Worm (Caenorhabditis elegans): ENCODE data around the gene nhr-112.

Gene nhr-112

DNA sequence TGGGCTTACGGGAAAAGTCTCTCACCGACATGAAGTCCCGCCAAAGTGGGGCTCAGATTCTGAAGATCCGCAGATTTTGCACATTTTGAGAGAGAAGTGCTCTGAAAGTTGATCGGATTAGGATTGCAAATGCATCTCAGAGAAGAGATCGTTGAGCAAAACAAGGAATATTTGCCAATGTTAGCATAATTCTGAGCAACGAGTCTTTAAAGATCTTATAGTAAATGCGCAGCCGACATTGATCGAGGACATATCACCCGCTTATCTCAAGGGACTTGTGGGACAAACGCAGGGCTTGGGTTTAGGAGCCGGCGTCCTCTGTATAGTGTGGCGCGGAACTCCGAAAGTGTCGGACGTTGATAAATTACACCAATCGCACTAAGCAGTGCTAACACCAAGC is at the start of gene nhr-112:
Gene nhr-112 (minus strand): TSS at position 101 of the 400 bp plus-strand sequence.
- TF ChIP-seq tbx-11 (GFP tag; IDR thresholded peaks at IDR 0.05) (no peak), ets-7 (tag; optimal IDR thresholded peaks at IDR 0.05) (no peak), hnd-1 (tag; optimal IDR thresholded peaks at IDR 0.05) (no peak), sea-1 (GFP tag; conservative IDR thresholded peaks at IDR 0.05) (no peak), tra-4 (tag; optimal IDR thresholded peaks at IDR 0.05) (no peak), flt-1 (GFP tag; IDR thresholded peaks at IDR 0.05) (no peak), ceh-36 (tag; optimal IDR thresholded peaks at IDR 0.05) (no peak), F13C5.2 (tag; optimal IDR thresholded peaks at IDR 0.05) (no peak), hmbx-1 (tag; optimal IDR thresholded peaks at IDR 0.05) (no peak), hmg-4 (GFP tag; optimal IDR thresholded peaks at IDR 0.05) (no peak), ama-1 (optimal IDR thresholded peaks at IDR 0.05) (no peak)

DNA sequence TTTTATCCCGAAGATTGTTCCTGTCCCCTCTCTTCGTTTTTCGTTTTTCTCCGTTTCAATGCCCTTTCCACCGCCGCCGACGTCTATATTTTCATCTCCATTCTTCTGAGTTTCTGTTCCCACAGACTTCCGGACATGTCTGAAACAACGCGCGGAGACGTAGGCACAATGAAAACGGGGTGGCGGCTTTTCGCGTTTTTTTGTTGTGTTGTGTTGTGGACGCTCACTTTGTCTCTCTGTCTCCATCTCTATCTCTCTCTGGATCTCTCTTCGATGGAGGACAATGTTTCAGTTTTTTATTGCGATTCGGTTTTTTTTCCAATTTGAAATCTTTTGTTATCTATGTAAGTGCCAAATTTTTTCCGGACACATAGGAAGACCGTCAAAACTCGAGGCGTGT is 36.3 kb upstream of the nhr-112 start:
- TF ChIP-seq scrt-1 (GFP tag; IDR thresholded peaks at IDR 0.05) (no peak), ceh-36 (tag; optimal IDR thresholded peaks at IDR 0.05) (no peak), tbx-37 (GFP tag; conservative IDR thresholded peaks at IDR 0.05) (no peak), pes-1 (GFP tag; IDR thresholded peaks at IDR 0.05) (no peak), tbx-11 (GFP tag; IDR thresholded peaks at IDR 0.05) (no peak)

DNA sequence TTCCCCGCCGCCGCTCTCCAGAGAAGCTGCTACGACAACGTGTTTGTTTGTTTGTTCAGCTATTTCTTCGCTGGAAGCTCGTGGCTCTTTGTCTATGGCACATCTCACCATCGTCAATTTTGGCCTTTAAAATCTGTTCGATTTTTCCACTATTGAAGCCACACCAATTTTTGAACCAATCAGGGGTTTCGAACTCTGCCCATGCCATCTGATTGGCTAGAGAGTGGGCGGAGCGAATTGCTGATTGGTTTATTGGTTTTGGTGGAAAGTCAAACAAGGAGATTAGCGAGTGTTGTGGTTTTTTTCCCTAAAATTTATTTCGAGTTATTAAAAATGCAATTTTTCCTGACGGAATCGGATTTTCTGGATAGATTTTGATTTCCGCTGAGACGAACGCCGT is 32.5 kb upstream of the nhr-112 start:
- no peak for TF ChIP-seq tbx-37 (GFP tag; conservative IDR thresholded peaks at IDR 0.05)
- no peak for TF ChIP-seq F13C5.2 (tag; optimal IDR thresholded peaks at IDR 0.05)
- no peak for TF ChIP-seq flt-1 (GFP tag; IDR thresholded peaks at IDR 0.05)
- TF ChIP-seq ama-1 (optimal IDR thresholded peaks at IDR 0.05): no peak
- TF ChIP-seq hnd-1 (tag; optimal IDR thresholded peaks at IDR 0.05): no peak
- TF ChIP-seq ceh-36 (tag; optimal IDR thresholded peaks at IDR 0.05): no peak
- no peak for TF ChIP-seq B0310.2 (tag; optimal IDR thresholded peaks at IDR 0.05)
- no peak for TF ChIP-seq sea-1 (GFP tag; conservative IDR thresholded peaks at IDR 0.05)
- TF ChIP-seq hmg-4 (GFP tag; optimal IDR thresholded peaks at IDR 0.05): no peak
- no peak for TF ChIP-seq scrt-1 (GFP tag; IDR thresholded peaks at IDR 0.05)
- no peak for TF ChIP-seq pes-1 (GFP tag; IDR thresholded peaks at IDR 0.05)
- no peak for TF ChIP-seq tbx-11 (GFP tag; IDR thresholded peaks at IDR 0.05)
- TF ChIP-seq ceh-13 (GFP tag; optimal IDR thresholded peaks at IDR 0.05): no peak

DNA sequence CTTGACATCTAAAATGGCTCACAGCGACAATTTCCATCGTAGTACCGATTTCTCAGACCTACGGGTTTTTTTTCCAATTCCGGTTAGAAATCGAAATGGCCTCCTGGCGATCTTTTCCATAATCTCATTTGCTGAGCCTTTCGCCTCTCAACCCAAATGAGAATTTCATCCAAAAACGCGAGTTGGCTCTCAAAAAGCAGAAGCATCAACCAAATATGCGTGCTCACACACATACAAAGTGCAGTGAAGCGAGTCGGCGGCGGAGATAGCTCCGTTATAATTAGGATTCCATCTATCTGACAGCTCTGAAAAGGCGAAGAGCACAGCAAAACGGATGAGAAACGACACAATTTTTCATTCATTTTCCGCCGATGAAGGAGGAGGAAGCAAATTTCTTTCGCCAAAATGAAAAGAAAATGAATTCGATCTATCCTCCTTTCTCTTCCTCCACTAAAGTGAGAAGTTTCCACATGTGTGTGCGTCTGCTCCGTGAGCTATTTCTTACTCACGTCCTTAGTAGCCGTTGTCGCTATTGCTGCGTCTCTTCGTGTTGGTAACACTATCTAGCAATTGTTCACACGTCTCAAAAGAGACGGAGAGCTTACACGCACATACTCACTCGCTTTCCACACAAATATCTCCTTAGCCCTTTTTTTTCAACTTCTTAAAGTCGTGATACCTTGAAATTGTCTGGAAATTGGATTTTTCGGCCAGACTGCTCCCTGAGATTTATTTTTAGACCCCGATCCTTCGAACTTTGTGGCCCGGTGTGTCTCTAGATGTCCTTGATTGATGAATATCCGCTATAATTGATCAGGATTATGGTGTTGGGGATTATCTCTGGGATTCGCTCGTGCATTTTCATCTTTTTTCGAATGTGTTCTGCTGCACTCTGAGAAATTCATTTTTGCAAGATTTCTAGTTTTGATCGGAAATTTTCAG is 28.7 kb upstream of the nhr-112 start:
- TF ChIP-seq aly-1 (tag; optimal IDR thresholded peaks at IDR 0.05): no peak

DNA sequence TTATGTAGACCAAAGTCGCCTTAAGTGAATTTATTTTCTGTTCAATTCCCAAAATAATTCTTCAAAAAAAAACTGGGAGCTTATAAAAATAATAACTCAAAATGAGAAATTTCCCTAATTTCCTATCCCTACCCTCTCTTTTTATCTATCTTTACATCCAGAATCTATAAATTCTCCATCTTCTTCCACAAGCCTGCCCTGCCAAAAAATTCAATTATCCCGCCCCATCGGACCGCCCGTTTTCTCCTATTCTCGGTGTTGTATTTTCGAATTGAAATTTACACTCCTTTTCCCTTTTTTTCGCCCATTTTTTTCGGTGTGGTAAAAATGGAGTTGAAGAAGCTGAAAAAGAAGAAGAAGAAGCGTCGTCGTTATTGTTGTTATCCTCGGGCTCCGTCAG is 25.8 kb upstream of the nhr-112 start:
- TF ChIP-seq flt-1 (GFP tag; IDR thresholded peaks at IDR 0.05) (no peak), pes-1 (GFP tag; IDR thresholded peaks at IDR 0.05) (no peak)

DNA sequence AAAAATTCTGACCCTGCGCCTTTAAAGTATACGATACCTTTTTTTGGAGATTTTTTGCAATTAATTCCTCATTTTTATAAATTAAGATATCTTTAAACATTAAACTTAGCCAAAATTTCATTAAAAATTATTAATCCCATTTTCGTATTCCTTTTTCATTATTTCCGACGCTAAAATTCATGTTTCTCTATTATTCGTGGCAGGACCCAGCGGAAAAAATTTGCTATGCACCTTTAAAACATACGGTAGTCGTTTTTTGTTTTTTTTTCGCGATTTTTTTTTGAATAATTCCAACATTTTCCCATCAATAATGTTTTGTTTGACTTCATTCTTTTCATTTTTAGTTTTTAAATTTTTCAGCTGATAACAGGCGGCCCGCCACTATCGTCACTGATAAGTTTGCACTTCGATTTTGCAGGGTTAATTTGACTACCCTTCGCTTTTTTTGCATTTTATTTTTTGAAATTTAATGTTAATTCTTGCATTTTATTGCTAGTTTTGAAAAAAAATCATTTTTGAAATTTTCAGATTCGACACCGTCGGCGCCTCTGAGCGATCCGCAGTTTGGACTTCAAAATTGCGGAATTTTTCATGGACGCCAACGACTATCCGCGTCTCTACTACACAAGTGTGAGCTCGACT is 23.5 kb upstream of the nhr-112 start, which contains the start of gene dkf-2:
Gene dkf-2 (plus strand): TSS at position 592 of the 642 bp plus-strand sequence.
- TF ChIP-seq aly-1 (tag; optimal IDR thresholded peaks at IDR 0.05) (no peak), ama-1 (optimal IDR thresholded peaks at IDR 0.05) (no peak), sea-1 (GFP tag; conservative IDR thresholded peaks at IDR 0.05) (no peak), F13C5.2 (tag; optimal IDR thresholded peaks at IDR 0.05) (no peak), pes-1 (GFP tag; IDR thresholded peaks at IDR 0.05) (no peak), ceh-13 (GFP tag; optimal IDR thresholded peaks at IDR 0.05) (no peak), ets-7 (tag; optimal IDR thresholded peaks at IDR 0.05) (no peak), hmbx-1 (tag; optimal IDR thresholded peaks at IDR 0.05) (no peak), tbx-37 (GFP tag; conservative IDR thresholded peaks at IDR 0.05) (no peak), scrt-1 (GFP tag; IDR thresholded peaks at IDR 0.05) (no peak), B0310.2 (tag; optimal IDR thresholded peaks at IDR 0.05) (no peak), hnd-1 (tag; optimal IDR thresholded peaks at IDR 0.05) (no peak), flt-1 (GFP tag; IDR thresholded peaks at IDR 0.05) (no peak), hmg-4 (GFP tag; optimal IDR thresholded peaks at IDR 0.05) (no peak), tra-4 (tag; optimal IDR thresholded peaks at IDR 0.05) (no peak)

DNA sequence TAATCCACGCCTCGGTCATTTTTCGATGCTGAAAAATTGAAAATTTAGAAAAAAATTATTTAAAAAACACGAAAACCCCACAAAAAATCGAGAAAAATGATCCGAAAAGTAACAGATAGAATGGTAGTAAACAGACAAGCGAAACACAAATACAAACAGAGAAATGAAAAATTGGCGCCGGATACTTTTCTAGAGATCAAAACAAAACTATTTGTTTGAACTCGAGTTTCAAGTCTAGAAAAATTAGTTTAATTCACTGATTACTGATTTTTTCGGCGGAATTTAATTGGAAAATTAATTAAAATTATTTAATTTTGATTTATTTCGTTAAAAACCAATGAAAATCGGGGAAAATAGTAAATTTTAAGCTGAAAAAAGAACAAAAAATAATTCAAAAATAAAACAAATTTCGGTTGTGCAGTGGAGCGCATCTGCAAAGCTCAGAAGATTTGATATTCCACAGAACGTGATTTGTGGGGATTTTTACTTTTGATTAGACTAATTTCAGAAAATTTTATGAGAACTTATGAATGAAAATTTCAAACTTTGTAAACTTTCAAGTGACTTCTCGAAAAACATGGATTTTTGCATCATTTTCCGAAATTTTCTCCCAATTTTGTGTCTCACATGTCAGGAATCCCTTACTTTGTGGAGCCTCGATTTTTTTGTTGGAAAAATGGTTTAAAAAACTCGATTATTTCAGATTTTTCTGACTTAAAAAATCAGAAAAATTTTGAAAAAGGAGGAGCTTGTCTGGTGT is 22.8 kb upstream of the nhr-112 start, which contains the start of gene gyg-2:
Gene gyg-2 (minus strand): TSS at position 28 of the 760 bp plus-strand sequence.
- TF ChIP-seq ceh-13 (GFP tag; optimal IDR thresholded peaks at IDR 0.05): no peak
- no peak for TF ChIP-seq sea-1 (GFP tag; conservative IDR thresholded peaks at IDR 0.05)
- TF ChIP-seq ets-7 (tag; optimal IDR thresholded peaks at IDR 0.05): no peak
- TF ChIP-seq flt-1 (GFP tag; IDR thresholded peaks at IDR 0.05): no peak
- TF ChIP-seq ceh-36 (tag; optimal IDR thresholded peaks at IDR 0.05): no peak
- TF ChIP-seq scrt-1 (GFP tag; IDR thresholded peaks at IDR 0.05): no peak

DNA sequence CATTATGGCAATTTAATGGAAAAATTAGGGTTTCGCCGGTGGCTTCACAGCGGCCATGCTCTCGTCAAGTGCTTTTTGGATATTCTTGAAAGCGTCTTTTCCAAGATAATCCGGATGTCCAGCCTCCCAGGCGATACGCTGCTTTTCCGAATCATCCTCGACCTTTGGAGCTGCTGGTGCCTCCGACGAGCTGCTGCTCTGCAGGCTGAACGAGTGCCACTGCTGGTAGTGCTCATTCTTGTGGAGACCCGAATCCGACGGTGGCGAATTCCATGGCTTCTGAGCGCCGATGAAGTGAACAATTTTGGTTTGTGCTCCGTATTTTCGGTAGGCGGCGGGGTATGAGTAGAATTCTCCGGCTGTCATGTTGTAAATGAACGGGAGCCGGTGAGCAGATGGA is 21.6 kb upstream of the nhr-112 start:
- TF ChIP-seq hmbx-1 (tag; optimal IDR thresholded peaks at IDR 0.05) (no peak), hmg-4 (GFP tag; optimal IDR thresholded peaks at IDR 0.05) (no peak), ceh-36 (tag; optimal IDR thresholded peaks at IDR 0.05) (no peak), flt-1 (GFP tag; IDR thresholded peaks at IDR 0.05) (no peak), ets-7 (tag; optimal IDR thresholded peaks at IDR 0.05) (no peak), ama-1 (optimal IDR thresholded peaks at IDR 0.05) (no peak), pes-1 (GFP tag; IDR thresholded peaks at IDR 0.05) (no peak)
